Fruit fly (Drosophila melanogaster) whole organism, prepupa: ENCODE data around the gene CG33523.

Source experiments
- Blimp-1 ChIP-seq: fragments of 200-800 bp; sonication (Bioruptor generic); optimal IDR thresholded peaks from 3 replicates; lab custom pipeline; 2017; ENCODE audit warnings: missing biosample characterization, missing genetic modification characterization, mild to moderate bottlenecking, moderate library complexity, missing genetic modification reagents
- CG10631 ChIP-seq: fragments of 200-800 bp; sonication (Bioruptor generic); optimal IDR thresholded peaks from 2 replicates; lab custom pipeline; 2016; ENCODE audit warnings: missing biosample characterization, missing genetic modification characterization
- CG10669 ChIP-seq: fragments of 200-800 bp; sonication (Bioruptor generic); optimal IDR thresholded peaks from 3 replicates; lab custom pipeline; 2018; ENCODE audit warnings: missing biosample characterization, mild to moderate bottlenecking, missing genetic modification characterization, moderate library complexity
- CG11294 ChIP-seq: fragments of 200-800 bp; sonication (Bioruptor generic); IDR thresholded peaks from 2 replicates; pipeline ENCODE4 v1.3.6; 2022; ENCODE audit warnings: missing biosample characterization, missing genetic modification characterization
- CG11762 ChIP-seq: fragments of 200-800 bp; sonication (Bioruptor generic); optimal IDR thresholded peaks from 3 replicates; lab custom pipeline; 2016; ENCODE audit warnings: missing biosample characterization, missing genetic modification characterization; ENCODE audit not compliant: insufficient read depth
- CG11902 ChIP-seq: fragments of 200-800 bp; sonication (Bioruptor generic); optimal IDR thresholded peaks from 3 replicates; lab custom pipeline; 2016; ENCODE audit warnings: missing biosample characterization, missing genetic modification characterization
- CG3032 ChIP-seq: fragments of 200-800 bp; optimal IDR thresholded peaks from 2 replicates; lab custom pipeline; 2019; ENCODE audit warnings: missing biosample characterization, mild to moderate bottlenecking, missing genetic modification characterization, moderate library complexity
- CG31627 ChIP-seq: fragments of 200-800 bp; sonication (Bioruptor generic); optimal IDR thresholded peaks from 3 replicates; lab custom pipeline; 2016; ENCODE audit warnings: missing biosample characterization, missing genetic modification characterization
- CG32006 ChIP-seq: fragments of 200-800 bp; sonication (Bioruptor generic); optimal IDR thresholded peaks from 3 replicates; lab custom pipeline; 2017; ENCODE audit warnings: missing biosample characterization, mild to moderate bottlenecking, missing genetic modification characterization
- CG3919 ChIP-seq: fragments of 200-800 bp; sonication (Bioruptor generic); optimal IDR thresholded peaks from 3 replicates; lab custom pipeline; 2016; ENCODE audit warnings: missing biosample characterization, missing genetic modification characterization
- CG4318 ChIP-seq: fragments of 200-800 bp; sonication (Bioruptor generic); optimal IDR thresholded peaks from 3 replicates; lab custom pipeline; 2017; ENCODE audit warnings: missing biosample characterization, mild to moderate bottlenecking, missing genetic modification characterization
- CG6163 ChIP-seq: fragments of 200-800 bp; sonication (Bioruptor generic); IDR thresholded peaks from 3 replicates; pipeline ENCODE4 v1.3.6; 2022; ENCODE audit warnings: missing biosample characterization, missing genetic modification characterization
- CG6808 ChIP-seq: fragments of 200-800 bp; sonication (Bioruptor generic); optimal IDR thresholded peaks from 3 replicates; lab custom pipeline; 2017; ENCODE audit warnings: missing biosample characterization, missing genetic modification characterization, mild to moderate bottlenecking, moderate library complexity, missing genetic modification reagents
- CG6854 ChIP-seq: fragments of 200-800 bp; sonication (Bioruptor generic); optimal IDR thresholded peaks from 2 replicates; lab custom pipeline; 2017; ENCODE audit warnings: missing biosample characterization, mild to moderate bottlenecking, missing genetic modification characterization
- CG7368 ChIP-seq: fragments of 200-800 bp; sonication (Bioruptor generic); optimal IDR thresholded peaks from 3 replicates; lab custom pipeline; 2016; ENCODE audit warnings: missing biosample characterization, missing genetic modification characterization
- CG9139 ChIP-seq: fragments of 200-800 bp; sonication (Bioruptor generic); optimal IDR thresholded peaks from 3 replicates; lab custom pipeline; 2017; ENCODE audit warnings: missing biosample characterization, mild to moderate bottlenecking, missing genetic modification characterization
- Eip75B ChIP-seq: fragments of 200-800 bp; sonication (Bioruptor generic); optimal IDR thresholded peaks from 3 replicates; lab custom pipeline; 2016; ENCODE audit warnings: missing biosample characterization, missing genetic modification characterization
- Eip78C ChIP-seq: fragments of 200-800 bp; sonication (Bioruptor generic); peaks from one replicate; lab custom pipeline; 2016; ENCODE audit warnings: missing biosample characterization, missing genetic modification characterization
- Ets21C ChIP-seq: fragments of 200-800 bp; sonication (Bioruptor generic); optimal IDR thresholded peaks from 3 replicates; lab custom pipeline; 2016; ENCODE audit warnings: missing biosample characterization, missing genetic modification characterization
- Ets96B ChIP-seq: fragments of 200-800 bp; optimal IDR thresholded peaks from 2 replicates; lab custom pipeline; 2019; ENCODE audit warnings: missing biosample characterization, mild to moderate bottlenecking, missing genetic modification characterization, moderate library complexity
- Gug ChIP-seq: fragments of 200-800 bp; sonication (Bioruptor generic); IDR thresholded peaks from 2 replicates; pipeline ENCODE4 v1.3.6; 2022; ENCODE audit warnings: missing biosample characterization, missing genetic modification characterization
- Hr38 ChIP-seq: sonication (Bioruptor generic); optimal IDR thresholded peaks from 2 replicates; lab custom pipeline; 2016; ENCODE audit warnings: missing biosample characterization, missing genetic modification characterization
- Hr39 ChIP-seq: fragments of 200-800 bp; sonication (Bioruptor generic); optimal IDR thresholded peaks from 2 replicates; lab custom pipeline; 2016; ENCODE audit warnings: missing biosample characterization, missing genetic modification characterization
- Hr4 ChIP-seq: fragments of 200-800 bp; sonication (Bioruptor generic); optimal IDR thresholded peaks from 3 replicates; lab custom pipeline; 2016; ENCODE audit warnings: missing biosample characterization, missing genetic modification characterization
- Lpt ChIP-seq: fragments of 200-800 bp; sonication (Bioruptor generic); optimal IDR thresholded peaks from 3 replicates; lab custom pipeline; 2016; ENCODE audit warnings: missing biosample characterization, missing genetic modification characterization
- Met ChIP-seq: fragments of 200-800 bp; sonication (Bioruptor generic); optimal IDR thresholded peaks from 3 replicates; lab custom pipeline; 2016; ENCODE audit warnings: missing biosample characterization, missing genetic modification characterization
- OdsH ChIP-seq: fragments of 200-800 bp; sonication (Bioruptor generic); optimal IDR thresholded peaks from 3 replicates; lab custom pipeline; 2016; ENCODE audit warnings: missing biosample characterization, missing genetic modification characterization
- Smox ChIP-seq: fragments of 200-800 bp; sonication (Bioruptor generic); optimal IDR thresholded peaks from 3 replicates; lab custom pipeline; 2016; ENCODE audit warnings: missing biosample characterization, missing genetic modification characterization
- Sox102F ChIP-seq: fragments of 200-800 bp; sonication (Bioruptor generic); optimal IDR thresholded peaks from 2 replicates; lab custom pipeline; 2016; ENCODE audit warnings: missing biosample characterization, mild to moderate bottlenecking, missing genetic modification characterization
- Sox15 ChIP-seq: fragments of 200-800 bp; sonication (Bioruptor generic); optimal IDR thresholded peaks from 3 replicates; lab custom pipeline; 2016; ENCODE audit warnings: missing biosample characterization, missing genetic modification characterization
- achi ChIP-seq: fragments of 200-800 bp; sonication (Bioruptor generic); optimal IDR thresholded peaks from 3 replicates; lab custom pipeline; 2016; ENCODE audit warnings: missing biosample characterization, missing genetic modification characterization
- acj6 ChIP-seq: fragments of 200-800 bp; sonication (Bioruptor generic); optimal IDR thresholded peaks from 3 replicates; lab custom pipeline; 2016; ENCODE audit warnings: missing biosample characterization, missing genetic modification characterization
- dsx ChIP-seq: fragments of 200-800 bp; optimal IDR thresholded peaks from 3 replicates; lab custom pipeline; 2019; ENCODE audit warnings: missing biosample characterization, mild to moderate bottlenecking, missing genetic modification characterization, moderate library complexity; ENCODE audit not compliant: poor library complexity, severe bottlenecking
- eg ChIP-seq: fragments of 200-800 bp; sonication (Bioruptor generic); IDR thresholded peaks from 3 replicates; pipeline ENCODE4 v1.3.6; 2022; ENCODE audit warnings: missing biosample characterization, missing genetic modification characterization
- fd59A ChIP-seq: fragments of 200-800 bp; sonication (Bioruptor generic); optimal IDR thresholded peaks from 2 replicates; lab custom pipeline; 2017; ENCODE audit warnings: missing biosample characterization, mild to moderate bottlenecking, missing genetic modification characterization, missing genetic modification reagents
- fd85E ChIP-seq: fragments of 200-800 bp; sonication (Bioruptor generic); optimal IDR thresholded peaks from 3 replicates; lab custom pipeline; 2016; ENCODE audit warnings: missing biosample characterization, missing genetic modification characterization
- lz ChIP-seq: fragments of 200-800 bp; sonication (Bioruptor generic); optimal IDR thresholded peaks from 3 replicates; lab custom pipeline; 2016; ENCODE audit warnings: missing biosample characterization, missing genetic modification characterization
- pdm3 ChIP-seq: fragments of 200-800 bp; sonication (Bioruptor generic); optimal IDR thresholded peaks from 3 replicates; lab custom pipeline; 2016; ENCODE audit warnings: missing biosample characterization, missing genetic modification characterization
- spab ChIP-seq: fragments of 200-800 bp; sonication (Bioruptor generic); optimal IDR thresholded peaks from 2 replicates; lab custom pipeline; 2017; ENCODE audit warnings: missing biosample characterization, mild to moderate bottlenecking, missing genetic modification characterization, missing genetic modification reagents
- ss ChIP-seq, 2 experiments: fragments of 200-800 bp; sonication (Bioruptor generic); optimal IDR thresholded peaks; 2 replicates in 1 of 2; 3 replicates in 1 of 2; lab custom pipeline; 2017 to 2018; ENCODE audit warnings: mild to moderate bottlenecking in 2 of 2, missing biosample characterization in 2 of 2, missing genetic modification characterization in 2 of 2, moderate library complexity in 1 of 2
- svp ChIP-seq: fragments of 200-800 bp; sonication (Bioruptor generic); peaks from one replicate; lab custom pipeline; 2016; ENCODE audit warnings: missing biosample characterization, missing genetic modification characterization
- vri ChIP-seq: fragments of 200-800 bp; sonication (Bioruptor generic); optimal IDR thresholded peaks from 3 replicates; lab custom pipeline; 2016; ENCODE audit warnings: missing biosample characterization, mild to moderate bottlenecking, missing genetic modification characterization

Gene CG33523

dm6 chr3L:5952537-5952936, 28.9 kb downstream of the CG33523 start (continued):
- TF ChIP-seq CG11902 (GFP tag; lab: Kevin White, UChicago): no peak
- no peak for TF ChIP-seq pdm3 (GFP tag; lab: Kevin White, UChicago)
- no peak for TF ChIP-seq CG31627 (GFP tag; lab: Kevin White, UChicago)
- peak; percentile 16 for TF ChIP-seq CG9139 (GFP tag; lab: Kevin White, UChicago)

- TF ChIP-seq CG6163 (0 out of 3 replicates have a peak, but pooled peaks have one; percentile 15), lz (no peak), CG3919 (GFP tag; lab: Kevin White, UChicago) (peak; percentile 52), Hr39 (GFP tag; lab: Kevin White, UChicago) (no peak), dsx (GFP tag; lab: Kevin White, UChicago) (peak; percentile 72)
- TF ChIP-seq, all 60 proteins: peak for 3
These were observed 31.3 kb downstream of the CG33523 start for dm6 chr3L:5954942-5955341.

- TF ChIP-seq spab (GFP tag; lab: Kevin White, UChicago): no peak
- no peak for TF ChIP-seq CG9139 (GFP tag; lab: Kevin White, UChicago)
- TF ChIP-seq eg (GFP tag; lab: Robert Waterston, UW): no peak
These were observed 33.5 kb downstream of the CG33523 start for dm6 chr3L:5957163-5957562.

- TF ChIP-seq svp (peak; percentile 54), Sox102F (no peak), Hr38 (GFP tag; lab: Kevin White, UChicago) (no peak), ss (GFP tag; optimal IDR thresholded peaks at IDR 0.05; lab: Kevin White, UChicago) (no peak), CG6854 (GFP tag; lab: Kevin White, UChicago) (no peak), Hr4 (no peak), CG3032 (tag; lab: Kevin White, UChicago) (peak; percentile 4), CG6808 (GFP tag; lab: Kevin White, UChicago) (no peak), Ets96B (peak; percentile 18), dsx (GFP tag; lab: Kevin White, UChicago) (peak; percentile 19), Eip78C (GFP tag; lab: Kevin White, UChicago) (peak; percentile 56), spab (GFP tag; lab: Kevin White, UChicago) (no peak), eg (GFP tag; lab: Robert Waterston, UW) (0 out of 3 replicates have a peak, but pooled peaks have one; percentile 28), CG10631 (GFP tag; lab: Kevin White, UChicago) (peak; percentile 13), CG32006 (GFP tag; lab: Kevin White, UChicago) (peak; percentile 24), Eip75B (GFP tag; lab: Kevin White, UChicago) (peak; percentile 5), CG3919 (GFP tag; lab: Kevin White, UChicago) (peak; percentile 6), Ets21C (GFP tag; lab: Kevin White, UChicago) (no peak), CG6163 (peak; percentile 21; the same call in 1 of the 3 replicates), achi (GFP tag; lab: Kevin White, UChicago) (peak; percentile 9), Smox (no peak), CG7368 (no peak), CG10669 (GFP tag; lab: Kevin White, UChicago) (peak; percentile 7)
These were observed 34.5 kb downstream of the CG33523 start for dm6 chr3L:5958117-5958516.

- TF ChIP-seq Met (GFP tag; lab: Kevin White, UChicago) (peak; percentile 3), CG11762 (GFP tag; lab: Kevin White, UChicago) (no peak), CG3032 (tag; lab: Kevin White, UChicago) (no peak), OdsH (GFP tag; lab: Kevin White, UChicago) (no peak), CG10669 (GFP tag; lab: Kevin White, UChicago) (no peak), Blimp-1 (GFP tag; lab: Kevin White, UChicago) (no peak), CG11294 (GFP tag; lab: Robert Waterston, UW) (no peak), Gug (no peak), fd59A (no peak), Ets21C (GFP tag; lab: Kevin White, UChicago) (no peak), Eip78C (GFP tag; lab: Kevin White, UChicago) (peak; percentile 27), vri (GFP tag; lab: Kevin White, UChicago) (no peak), Lpt (GFP tag; lab: Kevin White, UChicago) (no peak), CG4318 (GFP tag; lab: Kevin White, UChicago) (no peak), Hr39 (GFP tag; lab: Kevin White, UChicago) (no peak), Hr38 (GFP tag; lab: Kevin White, UChicago) (no peak), CG32006 (GFP tag; lab: Kevin White, UChicago) (peak; percentile 13), fd85E (GFP tag; lab: Kevin White, UChicago) (no peak), CG11902 (GFP tag; lab: Kevin White, UChicago) (no peak), spab (GFP tag; lab: Kevin White, UChicago) (no peak), acj6 (GFP tag; lab: Kevin White, UChicago) (no peak), Hr4 (no peak), CG3919 (GFP tag; lab: Kevin White, UChicago) (no peak), Sox15 (GFP tag; lab: Kevin White, UChicago) (no peak), svp (no peak)
These were observed 40.7 kb downstream of the CG33523 start for dm6 chr3L:5964399-5964798.
